Worm (Caenorhabditis elegans): ENCODE measurements around the gene srw-102.

DNA sequence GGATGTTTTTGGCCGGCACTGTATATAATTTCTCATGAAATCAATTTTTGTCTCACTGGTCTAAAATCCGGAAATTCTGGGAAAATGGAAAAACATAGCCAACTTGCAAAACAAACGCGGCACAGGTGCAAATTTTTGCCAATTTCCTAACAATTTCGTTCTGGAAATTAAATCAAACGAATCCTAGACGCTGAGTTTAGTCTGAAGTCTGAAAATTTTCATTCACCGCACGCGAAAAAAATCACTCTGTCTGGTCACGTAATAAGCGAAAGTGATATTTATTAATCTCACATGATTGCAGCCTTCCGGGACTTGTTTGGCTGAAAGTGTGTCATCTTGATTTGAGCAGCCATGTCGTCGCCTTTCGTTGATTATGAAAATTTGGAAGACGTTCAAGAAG lies 3.1 kb upstream of the srw-102 start, which contains the start of gene srw-103:
- TF ChIP-seq fos-1 (tag; optimal IDR thresholded peaks at IDR 0.05) (no peak), pqm-1 (tag; optimal IDR thresholded peaks at IDR 0.05) (no peak), R02D3.7 (tag; optimal IDR thresholded peaks at IDR 0.05) (no peak), nhr-76 (tag; optimal IDR thresholded peaks at IDR 0.05) (no peak), ceh-82 (tag; optimal IDR thresholded peaks at IDR 0.05) (no peak), snpc-4 (tag; optimal IDR thresholded peaks at IDR 0.05) (no peak), tbx-2 (tag; optimal IDR thresholded peaks at IDR 0.05) (no peak), unc-62 (GFP tag; optimal IDR thresholded peaks at IDR 0.05) (no peak), elt-1 (tag; optimal IDR thresholded peaks at IDR 0.05) (no peak), ceh-9 (tag; optimal IDR thresholded peaks at IDR 0.05) (no peak)

Measured in whole organism, L3 larva.